Worm (Caenorhabditis elegans) whole organism, midembryonic: ENCODE data around the gene T21C12.8.

Experiments used
- T22C8.4 ChIP-seq: fragments of 200-800 bp; sonication (Bioruptor generic); IDR thresholded peaks from 2 replicates; pipeline ENCODE4 v1.3.6; 2022; ENCODE audit warnings: missing genetic modification characterization, missing compliant biosample characterization
- cog-1 ChIP-seq: sonication (generic microtip); optimal IDR thresholded peaks from 2 replicates; lab custom pipeline; 2016; ENCODE audit warnings: missing genetic modification characterization, missing compliant biosample characterization
- klf-2 ChIP-seq: fragments of 200-800 bp; sonication (Bioruptor generic); conservative IDR thresholded peaks from 2 replicates; pipeline ENCODE4 v1.3.6; 2022; ENCODE audit warnings: missing genetic modification reagents, missing genetic modification characterization, missing compliant biosample characterization
- med-1 ChIP-seq: sonication (generic microtip); optimal IDR thresholded peaks from 2 replicates; lab custom pipeline; 2017; ENCODE audit warnings: missing genetic modification characterization, mild to moderate bottlenecking, missing compliant biosample characterization, antibody characterized with exemption, missing genetic modification reagents; ENCODE audit not compliant: insufficient read depth
- ref-1 ChIP-seq: fragments of 200-800 bp; sonication (Bioruptor generic); conservative IDR thresholded peaks from 2 replicates; pipeline ENCODE4 v1.3.6; 2022; ENCODE audit warnings: missing genetic modification reagents, missing genetic modification characterization, missing compliant biosample characterization
- ztf-23 ChIP-seq: fragments of 200-800 bp; sonication (Bioruptor generic); IDR thresholded peaks from 2 replicates; pipeline ENCODE4 v1.3.6; 2022; ENCODE audit warnings: missing genetic modification reagents, missing genetic modification characterization, missing compliant biosample characterization
- ztf-29 ChIP-seq: fragments of 200-800 bp; sonication (Bioruptor generic); IDR thresholded peaks from 2 replicates; pipeline ENCODE4 v1.3.6; 2022; ENCODE audit warnings: missing genetic modification reagents, missing genetic modification characterization, missing compliant biosample characterization

ce11 chrIII:10525927-10526326 is 26.9 kb downstream of the T21C12.8 start:
- TF ChIP-seq klf-2 (GFP tag; lab: Robert Waterston, UW) (no peak), ref-1 (GFP tag; lab: Robert Waterston, UW) (no peak), ztf-29 (GFP tag; lab: Robert Waterston, UW) (no peak), T22C8.4 (no peak), cog-1 (no peak), ztf-23 (GFP tag; lab: Robert Waterston, UW) (no peak), med-1 (GFP tag; lab: Kevin White, UChicago) (no peak)
